Fruit fly (Drosophila melanogaster): Measurements from ENCODE around the gene hh.

hh gene

dm6 chr3R:23156865-23157515 is 15.3 kb upstream of the hh start (continued):
- TF ChIP-seq tio (GFP tag; optimal IDR thresholded peaks at IDR 0.05) (no peak), Adf1 (GFP tag; IDR thresholded peaks at IDR 0.05) (peak; percentile 38; the same call in 1 of the 2 replicates), cg (GFP tag; optimal IDR thresholded peaks at IDR 0.05) (peak; percentile 99), CG9817 (tag; optimal IDR thresholded peaks at IDR 0.05) (no peak), CG32767 (GFP tag; IDR thresholded peaks at IDR 0.05) (peak; percentile 99), amos (GFP tag; IDR thresholded peaks at IDR 0.05; ENCODE audit: partially characterized antibody) (peak; percentile 4; the same call in 1 of the 2 replicates), Atf3 (GFP tag; optimal IDR thresholded peaks at IDR 0.05) (peak; percentile 5), E2f1 (GFP tag; IDR thresholded peaks at IDR 0.05) (no peak), CkIIα-i1 (GFP tag; IDR thresholded peaks at IDR 0.05) (no peak), sim (GFP tag; IDR thresholded peaks at IDR 0.05) (peak; percentile 15; the same call in 1 of the 2 replicates), chif (GFP tag; optimal IDR thresholded peaks at IDR 0.05) (no peak), Xrp1 (GFP tag; IDR thresholded peaks at IDR 0.05) (peak; percentile 41; the same call in 1 of the 2 replicates), CG3847 (GFP tag; IDR thresholded peaks at IDR 0.05) (no peak), pum (GFP tag; optimal IDR thresholded peaks at IDR 0.05) (no peak), Ets97D (GFP tag; optimal IDR thresholded peaks at IDR 0.05) (peak; percentile 12), Lim3 (GFP tag; IDR thresholded peaks at IDR 0.05) (no peak), scrt (GFP tag; optimal IDR thresholded peaks at IDR 0.05) (peak; percentile 91), lilli (GFP tag; optimal IDR thresholded peaks at IDR 0.05) (no peak), CG3995 (GFP tag; optimal IDR thresholded peaks at IDR 0.05) (no peak), luna (GFP tag; optimal IDR thresholded peaks at IDR 0.05) (no peak), CG4424 (GFP tag; optimal IDR thresholded peaks at IDR 0.05) (no peak), nom (GFP tag; optimal IDR thresholded peaks at IDR 0.05) (peak; percentile 77), nerfin-1 (tag; optimal IDR thresholded peaks at IDR 0.05) (peak; percentile 77), pzg (GFP tag; optimal IDR thresholded peaks at IDR 0.05) (peak; percentile 11), Dek (tag; optimal IDR thresholded peaks at IDR 0.05) (peak; percentile 13), Chrac-16 (GFP tag; optimal IDR thresholded peaks at IDR 0.05) (no peak), CG12769 (tag; optimal IDR thresholded peaks at IDR 0.05) (peak; percentile 88), Antp (GFP tag; optimal IDR thresholded peaks at IDR 0.05) (no peak), Eip74EF (GFP tag; optimal IDR thresholded peaks at IDR 0.05) (no peak), CG18619 (GFP tag; optimal IDR thresholded peaks at IDR 0.05) (peak; percentile 18), Nf-YC (tag; optimal IDR thresholded peaks at IDR 0.05) (peak; percentile 32), crc (GFP tag; optimal IDR thresholded peaks at IDR 0.05) (no peak), mld (GFP tag; IDR thresholded peaks at IDR 0.05; ENCODE audit: partially characterized antibody) (no peak), sob (GFP tag; IDR thresholded peaks at IDR 0.05) (0 out of 2 replicates have a peak, but pooled peaks have one; percentile 44), crol (GFP tag; IDR thresholded peaks at IDR 0.05) (peak; percentile 99), ranshi (GFP tag; IDR thresholded peaks at IDR 0.05) (no peak), dimm (GFP tag; IDR thresholded peaks at IDR 0.05) (no peak), CG3726 (GFP tag; IDR thresholded peaks at IDR 0.05) (no peak), ATbp (GFP tag; optimal IDR thresholded peaks at IDR 0.05) (peak; percentile 54), pb (GFP tag; optimal IDR thresholded peaks at IDR 0.05) (no peak), sug (tag; optimal IDR thresholded peaks at IDR 0.05) (peak; percentile 71), CG13424 (tag; optimal IDR thresholded peaks at IDR 0.05) (no peak), CG8478 (optimal IDR thresholded peaks at IDR 0.05) (peak; percentile 79), gt (GFP tag; IDR thresholded peaks at IDR 0.05) (no peak), trem (tag; optimal IDR thresholded peaks at IDR 0.05) (peak; percentile 19), slou (GFP tag; optimal IDR thresholded peaks at IDR 0.05) (no peak), HLH4C (GFP tag; IDR thresholded peaks at IDR 0.05; ENCODE audit: partially characterized antibody) (no peak), CG7556 (GFP tag; optimal IDR thresholded peaks at IDR 0.05) (no peak), Rfx (GFP tag; IDR thresholded peaks at IDR 0.05) (peak; percentile 40; the same call in 1 of the 2 replicates), PHDP (tag; optimal IDR thresholded peaks at IDR 0.05) (peak; percentile 2)

Data from whole organism, embryonic.